Fruit fly (Drosophila melanogaster) whole organism, embryonic: Measurements from ENCODE around the gene Ir94d.

Experiments used
- Ada2b ChIP-seq: fragments of 200-800 bp; sonication (Bioruptor generic); IDR thresholded peaks from 2 replicates; pipeline ENCODE4 v1.3.6; 2022; ENCODE audit warnings: missing biosample characterization, missing genetic modification characterization
- CG13287 ChIP-seq: fragments of 200-800 bp; sonication (Bioruptor generic); IDR thresholded peaks from 2 replicates; pipeline ENCODE4 v1.3.6; 2022; ENCODE audit warnings: missing biosample characterization, missing genetic modification characterization; ENCODE audit not compliant: partially characterized antibody
- CG3281 ChIP-seq: fragments of 200-800 bp; sonication (Bioruptor generic); optimal IDR thresholded peaks from 3 replicates; lab custom pipeline; 2017; ENCODE audit warnings: missing biosample characterization, mild to moderate bottlenecking, missing genetic modification characterization
- CG8478 ChIP-seq: fragments of >200 bp; optimal IDR thresholded peaks from 2 replicates; lab custom pipeline; 2018
- D19A ChIP-seq: fragments of 200-800 bp; optimal IDR thresholded peaks from 3 replicates; lab custom pipeline; 2019; ENCODE audit warnings: missing biosample characterization, mild to moderate bottlenecking, missing genetic modification characterization, moderate library complexity
- Deaf1 ChIP-seq: fragments of 200-800 bp; optimal IDR thresholded peaks from 3 replicates; lab custom pipeline; 2019; ENCODE audit warnings: missing biosample characterization, mild to moderate bottlenecking, missing genetic modification characterization, moderate library complexity
- Doc2 ChIP-seq: fragments of 200-800 bp; sonication (Bioruptor generic); IDR thresholded peaks from 2 replicates; pipeline ENCODE4 v1.3.6; 2022; ENCODE audit warnings: missing biosample characterization, missing genetic modification characterization
- PHDP ChIP-seq: fragments of 200-800 bp; sonication (Bioruptor generic); optimal IDR thresholded peaks from 3 replicates; lab custom pipeline; 2018; ENCODE audit warnings: missing biosample characterization, mild to moderate bottlenecking, missing genetic modification characterization, moderate library complexity
- Usf ChIP-seq: fragments of 200-800 bp; sonication (Bioruptor generic); optimal IDR thresholded peaks from 2 replicates; lab custom pipeline; 2017; ENCODE audit warnings: missing genotype, missing biosample characterization, missing genetic modification characterization
- bigmax ChIP-seq: fragments of 200-800 bp; sonication (Bioruptor generic); optimal IDR thresholded peaks from 2 replicates; lab custom pipeline; 2018; ENCODE audit warnings: missing biosample characterization, mild to moderate bottlenecking, missing genetic modification characterization
- crc ChIP-seq: fragments of 200-800 bp; sonication (Bioruptor generic); optimal IDR thresholded peaks from 2 replicates; lab custom pipeline; 2016; ENCODE audit warnings: missing biosample characterization, missing genetic modification characterization
- emc ChIP-seq: fragments of 200-800 bp; sonication (Bioruptor generic); optimal IDR thresholded peaks from 2 replicates; lab custom pipeline; 2016; ENCODE audit warnings: missing biosample characterization, missing genetic modification characterization
- en ChIP-seq: fragments of 200-800 bp; sonication (Bioruptor generic); optimal IDR thresholded peaks from 2 replicates; lab custom pipeline; 2016; ENCODE audit warnings: missing biosample characterization, missing genetic modification characterization

- TF ChIP-seq CG8478 (lab: Kevin White, UChicago) (no peak), Usf (no peak), CG13287 (GFP tag; lab: Robert Waterston, UW) (no peak), D19A (tag; lab: Kevin White, UChicago) (no peak), CG3281 (GFP tag; lab: Kevin White, UChicago) (no peak), Ada2b (no peak), crc (no peak), en (no peak), emc (no peak), Doc2 (no peak), PHDP (tag; lab: Kevin White, UChicago) (no peak), bigmax (GFP tag; lab: Kevin White, UChicago) (no peak), Deaf1 (tag; lab: Kevin White, UChicago) (no peak)
These were observed 10.4 kb upstream of the Ir94d start for dm6 chr3R:23392235-23392634.
